Fruit fly (Drosophila melanogaster) S2 (cell line): ENCODE data around the gene CG15399.

Experiments
- CG8478 ChIP-seq: fragments of >200 bp; optimal IDR thresholded peaks from 2 replicates; lab custom pipeline; 2018
- CTCF ChIP-seq, 2 experiments: fragments of >200 bp; optimal IDR thresholded peaks; 2 replicates each; lab custom pipeline; 2018

DNA sequence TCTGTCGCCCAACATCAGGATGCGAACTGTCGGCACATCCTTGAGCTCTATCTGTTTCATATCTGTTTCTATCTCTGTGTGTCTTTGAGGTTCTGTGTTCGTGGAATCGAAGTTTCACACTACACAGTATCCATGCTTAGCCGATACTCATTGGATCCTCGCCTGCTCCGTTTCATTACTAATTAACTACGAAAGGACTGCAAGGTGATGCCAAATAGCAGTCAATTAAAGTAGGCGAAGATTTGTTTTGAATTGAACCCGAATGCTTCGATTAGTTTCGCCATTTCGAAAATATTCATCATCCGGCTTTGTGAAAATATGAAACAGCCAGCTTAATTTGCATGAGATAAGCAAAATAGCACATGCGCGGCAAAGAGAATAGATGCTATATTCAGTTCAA, at the start of gene CG15399:
- TF ChIP-seq CG8478 (lab: Kevin White, UChicago) (no peak), CTCF (optimal IDR thresholded peaks at IDR 0.05; lab: Kevin White, UChicago) (no peak)
